Fruit fly (Drosophila melanogaster) whole organism, embryonic: Measurements from ENCODE around the gene CG8861.

ENCODE experiments used
- Asciz ChIP-seq: fragments of 200-800 bp; sonication (Bioruptor generic); optimal IDR thresholded peaks from 2 replicates; lab custom pipeline; 2017; ENCODE audit warnings: missing biosample characterization, mild to moderate bottlenecking, missing genetic modification characterization, missing genetic modification reagents
- Bgb ChIP-seq: fragments of 200-800 bp; sonication (Bioruptor generic); IDR thresholded peaks from 2 replicates; pipeline ENCODE4 v1.3.6; 2022; ENCODE audit warnings: missing biosample characterization, missing genetic modification characterization; ENCODE audit not compliant: partially characterized antibody
- CG10274 ChIP-seq: fragments of 200-800 bp; sonication (Bioruptor generic); optimal IDR thresholded peaks from 3 replicates; lab custom pipeline; 2017; ENCODE audit warnings: missing biosample characterization, mild to moderate bottlenecking, missing genetic modification characterization
- CG11456 ChIP-seq: fragments of 200-800 bp; sonication (Bioruptor generic); IDR thresholded peaks from 3 replicates; pipeline ENCODE4 v1.3.6; 2022; ENCODE audit warnings: missing biosample characterization, missing genetic modification characterization
- CG11723 ChIP-seq: fragments of 200-800 bp; sonication (Bioruptor generic); optimal IDR thresholded peaks from 2 replicates; lab custom pipeline; 2017; ENCODE audit warnings: missing biosample characterization, mild to moderate bottlenecking, missing genetic modification characterization
- CG14050 ChIP-seq: fragments of 200-800 bp; sonication (Bioruptor generic); IDR thresholded peaks from 3 replicates; pipeline ENCODE4 v1.3.6; 2022; ENCODE audit warnings: missing biosample characterization, missing genetic modification characterization
- CG14441 ChIP-seq: fragments of 200-800 bp; sonication (Bioruptor generic); IDR thresholded peaks from 2 replicates; pipeline ENCODE4 v1.3.6; 2022; ENCODE audit warnings: missing biosample characterization, missing genetic modification characterization
- CG15696 ChIP-seq: fragments of 200-800 bp; sonication (Bioruptor generic); optimal IDR thresholded peaks from 2 replicates; lab custom pipeline; 2019; ENCODE audit warnings: missing biosample characterization, mild to moderate bottlenecking, missing genetic modification characterization, moderate library complexity
- CG17612 ChIP-seq: fragments of 200-800 bp; sonication (Bioruptor generic); IDR thresholded peaks from 2 replicates; pipeline ENCODE4 v1.3.6; 2022; ENCODE audit warnings: missing biosample characterization, missing genetic modification characterization
- CG17912 ChIP-seq: fragments of 200-800 bp; sonication (Bioruptor generic); optimal IDR thresholded peaks from 2 replicates; lab custom pipeline; 2018; ENCODE audit warnings: missing biosample characterization, mild to moderate bottlenecking, missing genetic modification characterization
- CG18011 ChIP-seq: fragments of 200-800 bp; sonication (Bioruptor generic); optimal IDR thresholded peaks from 2 replicates; lab custom pipeline; 2017; ENCODE audit warnings: missing biosample characterization, missing genetic modification characterization, mild to moderate bottlenecking, moderate library complexity, missing genotype
- CG18262 ChIP-seq: fragments of 200-800 bp; optimal IDR thresholded peaks from 3 replicates; lab custom pipeline; 2019; ENCODE audit warnings: missing biosample characterization, mild to moderate bottlenecking, missing genetic modification characterization, moderate library complexity
- CG30020 ChIP-seq: fragments of 200-800 bp; optimal IDR thresholded peaks from 2 replicates; lab custom pipeline; 2019; ENCODE audit warnings: missing biosample characterization, mild to moderate bottlenecking, missing genetic modification characterization, moderate library complexity
- CG31365 ChIP-seq: fragments of 200-800 bp; sonication (Bioruptor generic); optimal IDR thresholded peaks from 2 replicates; lab custom pipeline; 2018; ENCODE audit warnings: missing biosample characterization, mild to moderate bottlenecking, missing genetic modification characterization
- CG32767 ChIP-seq: fragments of 200-800 bp; sonication (Bioruptor generic); IDR thresholded peaks from 2 replicates; pipeline ENCODE4 v1.3.6; 2022; ENCODE audit warnings: missing biosample characterization, missing genetic modification characterization
- CG32772 ChIP-seq: fragments of 200-800 bp; sonication (Bioruptor generic); IDR thresholded peaks from 2 replicates; pipeline ENCODE4 v1.3.6; 2022; ENCODE audit warnings: missing biosample characterization, missing genetic modification characterization
- CG3281 ChIP-seq: fragments of 200-800 bp; sonication (Bioruptor generic); optimal IDR thresholded peaks from 3 replicates; lab custom pipeline; 2017; ENCODE audit warnings: missing biosample characterization, mild to moderate bottlenecking, missing genetic modification characterization
- CG34224 ChIP-seq: fragments of 200-800 bp; sonication (Bioruptor generic); IDR thresholded peaks from 3 replicates; pipeline ENCODE4 v1.3.6; 2022; ENCODE audit warnings: missing biosample characterization, missing genetic modification characterization; ENCODE audit not compliant: partially characterized antibody
- CG4854 ChIP-seq: fragments of 200-800 bp; sonication (Bioruptor generic); optimal IDR thresholded peaks from 2 replicates; lab custom pipeline; 2016; ENCODE audit warnings: missing biosample characterization, missing genetic modification characterization, inconsistent platforms
- CG7987 ChIP-seq: fragments of 200-800 bp; sonication (Bioruptor generic); optimal IDR thresholded peaks from 2 replicates; lab custom pipeline; 2018; ENCODE audit warnings: missing biosample characterization, mild to moderate bottlenecking, missing genetic modification characterization, moderate library complexity
- CG8359 ChIP-seq: fragments of 200-800 bp; sonication (Bioruptor generic); optimal IDR thresholded peaks from 2 replicates; lab custom pipeline; 2017; ENCODE audit warnings: missing biosample characterization, mild to moderate bottlenecking, missing genetic modification characterization, borderline replicate concordance
- CG8944 ChIP-seq: fragments of 200-800 bp; sonication (Bioruptor generic); optimal IDR thresholded peaks from 3 replicates; lab custom pipeline; 2016; ENCODE audit warnings: missing biosample characterization, missing genetic modification characterization
- CHES-1-like ChIP-seq: fragments of 200-800 bp; sonication (Bioruptor generic); optimal IDR thresholded peaks from 2 replicates; lab custom pipeline; 2016; ENCODE audit warnings: missing biosample characterization, missing genetic modification characterization
- Dbx ChIP-seq: fragments of 200-800 bp; sonication (Bioruptor generic); IDR thresholded peaks from 3 replicates; pipeline ENCODE4 v1.3.6; 2022; ENCODE audit warnings: missing biosample characterization, missing genetic modification characterization
- Dll ChIP-seq: fragments of 200-800 bp; sonication (Bioruptor generic); IDR thresholded peaks from 4 replicates; pipeline ENCODE4 v1.3.6; 2022; ENCODE audit warnings: missing biosample characterization, missing genetic modification characterization; ENCODE audit not compliant: partially characterized antibody
- GATAe ChIP-seq: fragments of 200-800 bp; sonication (Bioruptor generic); conservative IDR thresholded peaks from 2 replicates; pipeline ENCODE4 v1.3.6; 2022; ENCODE audit warnings: missing biosample characterization, missing genetic modification characterization
- Meics ChIP-seq: fragments of 200-800 bp; sonication (Bioruptor generic); optimal IDR thresholded peaks from 2 replicates; lab custom pipeline; 2017; ENCODE audit warnings: missing biosample characterization, mild to moderate bottlenecking, missing genetic modification characterization
- NFAT ChIP-seq: fragments of 200-800 bp; sonication (Bioruptor generic); IDR thresholded peaks from 2 replicates; pipeline ENCODE4 v1.3.6; 2022; ENCODE audit warnings: missing biosample characterization, missing genetic modification characterization
- Side ChIP-seq: fragments of 200-800 bp; sonication (Bioruptor generic); optimal IDR thresholded peaks from 2 replicates; lab custom pipeline; 2016; ENCODE audit warnings: missing biosample characterization, missing genetic modification characterization
- Sox102F ChIP-seq: fragments of 200-800 bp; sonication (Bioruptor generic); optimal IDR thresholded peaks from 2 replicates; lab custom pipeline; 2018; ENCODE audit warnings: missing biosample characterization, mild to moderate bottlenecking, missing genetic modification characterization, moderate library complexity
- Sry-β ChIP-seq: fragments of 200-800 bp; sonication (Bioruptor generic); optimal IDR thresholded peaks from 2 replicates; lab custom pipeline; 2018; ENCODE audit warnings: missing biosample characterization, mild to moderate bottlenecking, missing genetic modification characterization, moderate library complexity
- crc ChIP-seq: fragments of 200-800 bp; sonication (Bioruptor generic); optimal IDR thresholded peaks from 2 replicates; lab custom pipeline; 2016; ENCODE audit warnings: missing biosample characterization, missing genetic modification characterization
- da ChIP-seq: fragments of 200-800 bp; sonication (Bioruptor generic); optimal IDR thresholded peaks from 2 replicates; lab custom pipeline; 2016; ENCODE audit warnings: missing biosample characterization, missing genetic modification characterization
- dan ChIP-seq: fragments of 200-800 bp; sonication (Bioruptor generic); IDR thresholded peaks from 2 replicates; pipeline ENCODE4 v1.3.6; 2022; ENCODE audit warnings: missing biosample characterization, missing genetic modification characterization
- gt ChIP-seq: fragments of 200-800 bp; sonication (Bioruptor generic); IDR thresholded peaks from 2 replicates; pipeline ENCODE4 v1.3.6; 2022; ENCODE audit warnings: missing biosample characterization, missing genetic modification characterization
- insv ChIP-seq, 2 experiments: fragments of 200-800 bp; sonication (Bioruptor generic); optimal IDR thresholded peaks; 3 replicates each; lab custom pipeline; 2016 to 2018; ENCODE audit warnings: missing biosample characterization in 2 of 2, missing genetic modification characterization in 2 of 2
- kah ChIP-seq: fragments of 200-800 bp; sonication (Bioruptor generic); optimal IDR thresholded peaks from 2 replicates; lab custom pipeline; 2018; ENCODE audit warnings: missing biosample characterization, mild to moderate bottlenecking, missing genetic modification characterization
- klu ChIP-seq: fragments of 200-800 bp; sonication (Bioruptor generic); IDR thresholded peaks from 2 replicates; pipeline ENCODE4 v1.3.6; 2022; ENCODE audit warnings: missing biosample characterization, missing genetic modification characterization
- kni ChIP-seq: fragments of 200-800 bp; sonication (Bioruptor generic); optimal IDR thresholded peaks from 3 replicates; lab custom pipeline; 2017; ENCODE audit warnings: mild to moderate bottlenecking, missing biosample characterization, missing genetic modification reagents, missing genetic modification characterization
- oc ChIP-seq: fragments of 200-800 bp; sonication (Bioruptor generic); optimal IDR thresholded peaks from 2 replicates; lab custom pipeline; 2018; ENCODE audit warnings: missing biosample characterization, mild to moderate bottlenecking, missing genetic modification characterization, moderate library complexity
- pb ChIP-seq: fragments of 200-800 bp; sonication (Bioruptor generic); optimal IDR thresholded peaks from 3 replicates; lab custom pipeline; 2016; ENCODE audit warnings: missing biosample characterization, missing genetic modification characterization
- peb ChIP-seq: fragments of 200-800 bp; sonication (Bioruptor generic); IDR thresholded peaks from 2 replicates; pipeline ENCODE4 v1.3.6; 2022; ENCODE audit warnings: missing biosample characterization, missing genetic modification characterization
- salm ChIP-seq: fragments of 200-800 bp; sonication (Bioruptor generic); optimal IDR thresholded peaks from 2 replicates; lab custom pipeline; 2018; ENCODE audit warnings: missing biosample characterization, mild to moderate bottlenecking, missing genetic modification characterization
- trem ChIP-seq: fragments of 200-800 bp; optimal IDR thresholded peaks from 3 replicates; lab custom pipeline; 2019; ENCODE audit warnings: missing biosample characterization, mild to moderate bottlenecking, missing genetic modification characterization, moderate library complexity
- trh ChIP-seq: fragments of 200-800 bp; sonication (Bioruptor generic); optimal IDR thresholded peaks from 2 replicates; lab custom pipeline; 2016; ENCODE audit warnings: missing biosample characterization, missing genetic modification characterization
- twi ChIP-seq: fragments of 200-800 bp; optimal IDR thresholded peaks from 2 replicates; lab custom pipeline; 2019; ENCODE audit warnings: missing biosample characterization, mild to moderate bottlenecking, missing genetic modification characterization, moderate library complexity
- unpg ChIP-seq: fragments of 200-800 bp; sonication (Bioruptor generic); optimal IDR thresholded peaks from 3 replicates; lab custom pipeline; 2018; ENCODE audit warnings: missing biosample characterization, mild to moderate bottlenecking, missing genetic modification characterization, moderate library complexity
- zf30C ChIP-seq: fragments of 200-800 bp; sonication (Bioruptor generic); optimal IDR thresholded peaks from 3 replicates; lab custom pipeline; 2018; ENCODE audit warnings: missing biosample characterization, mild to moderate bottlenecking, missing genetic modification characterization

Gene CG8861

DNA sequence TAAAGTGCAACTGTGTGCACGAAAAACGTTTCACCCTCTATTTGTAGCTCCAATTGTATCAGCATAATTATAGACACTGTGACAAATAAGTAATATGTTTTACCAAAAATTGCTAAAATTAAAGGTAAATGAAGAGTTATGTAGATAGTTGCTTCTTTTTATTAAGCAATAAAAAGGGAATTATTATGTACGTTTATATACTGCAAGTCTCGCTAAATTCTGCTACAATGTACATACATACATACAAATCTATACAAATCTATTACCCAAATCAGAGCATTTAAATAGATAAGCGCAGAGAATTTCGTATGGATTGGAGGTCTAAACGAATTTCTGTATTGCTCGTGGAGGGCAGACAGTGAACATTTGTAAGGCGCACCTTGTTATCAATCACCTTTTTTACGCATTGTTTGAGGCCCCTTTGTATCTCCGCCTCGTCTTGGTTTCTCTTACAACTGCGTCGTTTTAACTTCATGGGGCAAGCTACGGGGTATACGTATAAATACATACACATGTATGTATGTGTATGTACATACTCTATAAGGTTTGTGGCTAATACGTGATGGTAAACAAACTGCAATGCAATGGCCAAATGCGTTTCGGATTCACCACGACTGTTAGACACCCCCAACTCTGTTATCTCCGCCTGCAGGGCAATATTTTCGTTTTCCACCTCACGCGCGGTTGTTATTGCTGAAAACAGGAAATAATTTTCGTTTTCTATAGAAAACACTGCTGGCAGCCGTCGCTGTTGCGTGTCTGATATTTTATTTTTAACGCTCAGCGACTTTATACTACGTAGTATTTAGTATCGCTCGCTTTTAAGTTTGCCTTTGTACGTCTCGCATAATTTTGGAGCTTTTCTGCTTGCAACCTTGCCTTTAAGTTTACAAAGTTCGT lies 11.1 kb upstream of the CG8861 start (continued):
- TF ChIP-seq CG10274 (GFP tag; lab: Kevin White, UChicago) (no peak), unpg (peak; percentile 77), CG7987 (GFP tag; lab: Kevin White, UChicago) (no peak), CG18011 (GFP tag; lab: Kevin White, UChicago) (no peak), CG4854 (no peak), pb (GFP tag; lab: Kevin White, UChicago) (no peak), CG18262 (tag; lab: Kevin White, UChicago) (peak; percentile 88), Sry-β (GFP tag; lab: Kevin White, UChicago) (peak; percentile 1), CG15696 (tag; lab: Kevin White, UChicago) (peak; percentile 28), insv (GFP tag; optimal IDR thresholded peaks at IDR 0.05; lab: Kevin White, UChicago) (no peak), CG14050 (GFP tag; lab: Robert Waterston, UW) (no peak), kah (no peak), Bgb (GFP tag; lab: Robert Waterston, UW) (no peak; the same call in 1 of the 2 replicates), CG30020 (no peak), twi (tag; lab: Kevin White, UChicago) (peak; percentile 48), GATAe (GFP tag; lab: Robert Waterston, UW) (no peak), kni (GFP tag; lab: Kevin White, UChicago) (peak; percentile 90), gt (no peak), Meics (GFP tag; lab: Kevin White, UChicago) (peak; percentile 43), Dll (GFP tag; lab: Robert Waterston, UW) (0 out of 4 replicates have a peak, but pooled peaks have one; percentile 29), klu (GFP tag; lab: Robert Waterston, UW) (no peak), zf30C (GFP tag; lab: Kevin White, UChicago) (peak; percentile 88), Side (no peak), trh (no peak), trem (tag; lab: Kevin White, UChicago) (peak; percentile 47), CG3281 (peak; percentile 42), CG14441 (GFP tag; lab: Robert Waterston, UW) (no peak), CG17612 (GFP tag; lab: Robert Waterston, UW) (no peak), CG11456 (no peak), CG32772 (GFP tag; lab: Robert Waterston, UW) (no peak), CG8359 (GFP tag; lab: Kevin White, UChicago) (peak; percentile 52), NFAT (no peak), Asciz (GFP tag; lab: Kevin White, UChicago) (peak; percentile 77), Sox102F (GFP tag; lab: Kevin White, UChicago) (peak; percentile 79), peb (GFP tag; lab: Robert Waterston, UW) (no peak), dan (GFP tag; lab: Robert Waterston, UW) (no peak), crc (GFP tag; lab: Kevin White, UChicago) (peak; percentile 23), CG31365 (tag; lab: Kevin White, UChicago) (no peak), CG8944 (no peak), CG11723 (GFP tag; lab: Kevin White, UChicago) (no peak), CHES-1-like (GFP tag; lab: Kevin White, UChicago) (no peak), CG32767 (0 out of 2 replicates have a peak, but pooled peaks have one; percentile 27), CG17912 (GFP tag; lab: Kevin White, UChicago) (no peak), Dbx (GFP tag; lab: Robert Waterston, UW) (peak; percentile 23; the same call in 1 of the 3 replicates), salm (tag; lab: Kevin White, UChicago) (peak; percentile 60), da (no peak), CG34224 (GFP tag; lab: Robert Waterston, UW) (no peak), oc (tag; lab: Kevin White, UChicago) (peak; percentile 68)
